Worm (Caenorhabditis elegans) whole organism, young adult: ENCODE measurements around the gene K04C2.2.
A peak's percentile ranks its signal among the peaks of the same experiment; 100 is the strongest.

Experiments used
- B0261.1 ChIP-seq: sonication (generic microtip); optimal IDR thresholded peaks from 2 replicates; lab custom pipeline; 2016; ENCODE audit warnings: mild to moderate bottlenecking, missing genetic modification characterization, moderate library complexity, missing compliant biosample characterization
- C06A6.2 ChIP-seq: fragments of 200-800 bp; sonication (Bioruptor generic); conservative IDR thresholded peaks from 2 replicates; pipeline ENCODE4 v1.3.6; 2022; ENCODE audit warnings: missing genetic modification characterization, missing compliant biosample characterization
- D2030.7 ChIP-seq: fragments of 200-800 bp; sonication (Bioruptor generic); IDR thresholded peaks from 2 replicates; pipeline ENCODE4 v1.3.6; 2022; ENCODE audit warnings: missing genetic modification reagents, missing genetic modification characterization, missing compliant biosample characterization
- F22D6.2 ChIP-seq: sonication (generic microtip); optimal IDR thresholded peaks from 2 replicates; lab custom pipeline; 2016; ENCODE audit warnings: mild to moderate bottlenecking, missing genetic modification characterization, missing compliant biosample characterization
- F23B12.7 ChIP-seq: sonication (generic microtip); optimal IDR thresholded peaks from 2 replicates; lab custom pipeline; 2017; ENCODE audit warnings: missing genetic modification characterization, mild to moderate bottlenecking, missing compliant biosample characterization, antibody characterized with exemption, moderate library complexity; ENCODE audit not compliant: insufficient read depth
- F49E8.2 ChIP-seq: sonication (generic microtip); optimal IDR thresholded peaks from 3 replicates; lab custom pipeline; 2017; ENCODE audit warnings: missing genetic modification characterization, mild to moderate bottlenecking, missing compliant biosample characterization, antibody characterized with exemption, moderate library complexity; ENCODE audit not compliant: insufficient read depth
- F57A8.1 ChIP-seq: fragments of 200-800 bp; sonication (Bioruptor generic); optimal IDR thresholded peaks from 2 replicates; lab custom pipeline; 2018; ENCODE audit warnings: mild to moderate bottlenecking, missing genetic modification characterization, moderate library complexity, missing compliant biosample characterization
- K11D2.4 ChIP-seq: fragments of 200-800 bp; sonication (Bioruptor generic); IDR thresholded peaks from 2 replicates; pipeline ENCODE4 v1.3.6; 2022; ENCODE audit warnings: missing genetic modification reagents, missing genetic modification characterization, missing compliant biosample characterization
- T26A5.8 ChIP-seq: sonication (generic microtip); optimal IDR thresholded peaks from 2 replicates; lab custom pipeline; 2016; ENCODE audit warnings: missing genetic modification characterization, missing compliant biosample characterization
- Y53F4B.3 ChIP-seq: fragments of 200-800 bp; sonication (Bioruptor generic); IDR thresholded peaks from 2 replicates; pipeline ENCODE4 v1.3.6; 2022; ENCODE audit warnings: missing genetic modification reagents, missing genetic modification characterization, missing compliant biosample characterization
- Y79H2A.3 ChIP-seq: fragments of 200-800 bp; sonication (Bioruptor generic); conservative IDR thresholded peaks from 2 replicates; pipeline ENCODE4 v1.3.6; 2022; ENCODE audit warnings: missing genetic modification reagents, missing genetic modification characterization, missing compliant biosample characterization
- ama-1 ChIP-seq, 3 experiments: fragments of 150-350 bp in 1 of 3; sonication (generic microtip) in 2 of 3; optimal IDR thresholded peaks; 2 replicates each; lab custom pipeline; 2014 to 2018; ENCODE audit warnings: missing biosample characterization in 2 of 3, missing genetic modification characterization in 2 of 3, missing genetic modification reagents in 2 of 3
- athp-1 ChIP-seq: sonication (generic microtip); optimal IDR thresholded peaks from 2 replicates; lab custom pipeline; 2017; ENCODE audit warnings: mild to moderate bottlenecking, missing genetic modification characterization, missing compliant biosample characterization
- attf-3 ChIP-seq: fragments of 200-800 bp; sonication (Bioruptor generic); conservative IDR thresholded peaks from 2 replicates; pipeline ENCODE4 v1.3.6; 2022; ENCODE audit warnings: missing genetic modification reagents, missing genetic modification characterization, missing compliant biosample characterization
- cebp-2 ChIP-seq: fragments of 200-800 bp; sonication (Bioruptor generic); IDR thresholded peaks from 2 replicates; pipeline ENCODE4 v1.3.6; 2022; ENCODE audit warnings: missing genetic modification characterization, missing compliant biosample characterization
- ceh-58 ChIP-seq: fragments of 200-800 bp; sonication (Bioruptor generic); IDR thresholded peaks from 2 replicates; pipeline ENCODE4 v1.3.6; 2022; ENCODE audit warnings: missing genetic modification characterization, missing compliant biosample characterization
- ceh-79 ChIP-seq: sonication (generic microtip); optimal IDR thresholded peaks from 2 replicates; lab custom pipeline; 2017; ENCODE audit warnings: mild to moderate bottlenecking, missing genetic modification characterization, missing compliant biosample characterization
- ceh-91 ChIP-seq: fragments of 200-800 bp; sonication (Bioruptor generic); IDR thresholded peaks from 2 replicates; pipeline ENCODE4 v1.3.6; 2022; ENCODE audit warnings: missing genetic modification reagents, missing genetic modification characterization, missing compliant biosample characterization
- hmg-1.2 ChIP-seq: fragments of 200-800 bp; sonication (Bioruptor generic); IDR thresholded peaks from 2 replicates; pipeline ENCODE4 v1.3.6; 2022; ENCODE audit warnings: missing genetic modification reagents, missing genetic modification characterization, missing compliant biosample characterization
- hmg-20 ChIP-seq: fragments of 200-800 bp; sonication (Bioruptor generic); IDR thresholded peaks from 2 replicates; pipeline ENCODE4 v1.3.6; 2022; ENCODE audit warnings: missing genetic modification reagents, missing genetic modification characterization, missing compliant biosample characterization
- lin-35 ChIP-seq, 3 experiments: fragments of 150-350 bp in 2 of 3; sonication (generic microtip) in 1 of 3; optimal IDR thresholded peaks; 2 replicates each; lab custom pipeline; 2014 to 2018; ENCODE audit warnings: missing biosample characterization in 3 of 3, missing genetic modification characterization in 3 of 3, missing genetic modification reagents in 3 of 3
- lsy-27 ChIP-seq: sonication (generic microtip); optimal IDR thresholded peaks from 2 replicates; lab custom pipeline; 2017; ENCODE audit warnings: missing genetic modification characterization, mild to moderate bottlenecking, missing compliant biosample characterization, antibody characterized with exemption, missing genotype, borderline replicate concordance; ENCODE audit not compliant: insufficient read depth
- mel-28 ChIP-seq: sonication (generic microtip); optimal IDR thresholded peaks from 2 replicates; lab custom pipeline; 2016; ENCODE audit warnings: borderline replicate concordance, mild to moderate bottlenecking, missing genetic modification characterization, missing compliant biosample characterization
- mes-4 ChIP-seq: sonication (generic microtip); optimal IDR thresholded peaks from 2 replicates; lab custom pipeline; 2016; ENCODE audit warnings: missing genotype, missing genetic modification characterization, missing compliant biosample characterization
- nfya-1 ChIP-seq: sonication (generic microtip); optimal IDR thresholded peaks from 2 replicates; lab custom pipeline; 2017; ENCODE audit warnings: antibody characterized with exemption, missing compliant biosample characterization, missing genetic modification characterization, borderline replicate concordance; ENCODE audit not compliant: insufficient read depth
- nhr-179 ChIP-seq: sonication (generic microtip); optimal IDR thresholded peaks from 2 replicates; lab custom pipeline; 2016; ENCODE audit warnings: mild to moderate bottlenecking, missing genetic modification characterization, missing compliant biosample characterization
- snpc-1.1 ChIP-seq: sonication (generic microtip); optimal IDR thresholded peaks from 2 replicates; lab custom pipeline; 2017; ENCODE audit warnings: missing genetic modification characterization, mild to moderate bottlenecking, missing compliant biosample characterization, antibody characterized with exemption, moderate library complexity, missing genotype, missing genetic modification reagents; ENCODE audit not compliant: insufficient read depth
- snpc-3.4 ChIP-seq: sonication (generic microtip); optimal IDR thresholded peaks from 2 replicates; lab custom pipeline; 2017; ENCODE audit warnings: missing genetic modification characterization, mild to moderate bottlenecking, missing compliant biosample characterization, antibody characterized with exemption, moderate library complexity, missing genotype, missing genetic modification reagents
- tbp1 ChIP-seq: fragments of 200-800 bp; sonication (Bioruptor generic); optimal IDR thresholded peaks from 2 replicates; lab custom pipeline; 2018; ENCODE audit warnings: mild to moderate bottlenecking, missing genetic modification characterization, missing compliant biosample characterization
- tlf-1 ChIP-seq: fragments of 200-800 bp; sonication (Bioruptor generic); optimal IDR thresholded peaks from 2 replicates; lab custom pipeline; 2018; ENCODE audit warnings: mild to moderate bottlenecking, missing genetic modification characterization, missing compliant biosample characterization
- unc-130 ChIP-seq: sonication (generic microtip); optimal IDR thresholded peaks from 2 replicates; lab custom pipeline; 2016; ENCODE audit warnings: missing genetic modification reagents, missing genetic modification characterization, missing compliant biosample characterization
- zim-3 ChIP-seq: sonication (generic microtip); optimal IDR thresholded peaks from 2 replicates; lab custom pipeline; 2017; ENCODE audit warnings: mild to moderate bottlenecking, missing genetic modification characterization, moderate library complexity, missing compliant biosample characterization
- ztf-22 ChIP-seq: fragments of 200-800 bp; sonication (Bioruptor generic); optimal IDR thresholded peaks from 2 replicates; lab custom pipeline; 2018; ENCODE audit warnings: mild to moderate bottlenecking, missing genetic modification characterization, moderate library complexity, missing compliant biosample characterization
- ztf-28 ChIP-seq: fragments of 200-800 bp; sonication (Bioruptor generic); IDR thresholded peaks from 2 replicates; pipeline ENCODE4 v1.3.6; 2022; ENCODE audit warnings: missing genetic modification reagents, missing genetic modification characterization, missing compliant biosample characterization
- ztf-6 ChIP-seq: fragments of 200-800 bp; sonication (Bioruptor generic); IDR thresholded peaks from 2 replicates; pipeline ENCODE4 v1.3.6; 2022; ENCODE audit warnings: missing genetic modification reagents, missing genetic modification characterization, missing compliant biosample characterization

Gene K04C2.2

DNA sequence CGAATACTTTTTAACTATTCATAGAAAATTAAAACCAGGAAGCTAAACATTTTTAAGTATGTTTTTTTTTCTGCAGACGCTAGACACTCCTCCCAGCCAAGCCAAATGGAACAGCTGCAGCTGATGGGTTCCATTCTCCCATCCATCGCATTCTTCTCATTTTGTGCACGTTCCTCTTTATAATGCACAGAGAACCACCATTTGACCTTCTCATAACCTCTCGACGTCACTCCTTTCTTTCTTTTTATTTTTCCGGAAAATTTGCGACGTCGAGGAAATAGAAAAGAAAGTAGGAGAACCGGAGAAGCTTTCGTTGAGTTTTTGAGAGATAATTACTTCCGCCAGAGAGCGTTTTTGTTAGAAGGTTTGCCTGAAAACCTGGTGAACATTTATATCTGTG is 17.9 kb upstream of the K04C2.2 start:
- TF ChIP-seq tlf-1 (GFP tag; lab: Kevin White, UChicago) (no peak), snpc-1.1 (tag; lab: Kevin White, UChicago) (no peak), D2030.7 (GFP tag; lab: Robert Waterston, UW) (no peak), Y79H2A.3 (GFP tag; lab: Robert Waterston, UW) (no peak), ama-1 (optimal IDR thresholded peaks at IDR 0.05; lab: Kevin White, UChicago) (peak; percentile 26), ama-1 (GFP tag; optimal IDR thresholded peaks at IDR 0.05; lab: Kevin White, UChicago) (no peak), lin-35 (GFP tag; optimal IDR thresholded peaks at IDR 0.05; lab: Kevin White, UChicago) (peak in 1 of 3 experiments; percentile 15)

ce11 chrIII:6872534-6873150 is 16.9 kb upstream of the K04C2.2 start, which contains the start of gene K04C2.3:
TSS of gene K04C2.3 (plus strand) at chrIII:6873089.
- no peak for TF ChIP-seq B0261.1 (tag; lab: Kevin White, UChicago)
- peak; percentile 30; the same call in 1 of the 2 replicates for TF ChIP-seq K11D2.4 (GFP tag; lab: Robert Waterston, UW)
- TF ChIP-seq ztf-6, result no peak
- TF ChIP-seq hmg-1.2 (GFP tag; lab: Robert Waterston, UW), result no peak

DNA sequence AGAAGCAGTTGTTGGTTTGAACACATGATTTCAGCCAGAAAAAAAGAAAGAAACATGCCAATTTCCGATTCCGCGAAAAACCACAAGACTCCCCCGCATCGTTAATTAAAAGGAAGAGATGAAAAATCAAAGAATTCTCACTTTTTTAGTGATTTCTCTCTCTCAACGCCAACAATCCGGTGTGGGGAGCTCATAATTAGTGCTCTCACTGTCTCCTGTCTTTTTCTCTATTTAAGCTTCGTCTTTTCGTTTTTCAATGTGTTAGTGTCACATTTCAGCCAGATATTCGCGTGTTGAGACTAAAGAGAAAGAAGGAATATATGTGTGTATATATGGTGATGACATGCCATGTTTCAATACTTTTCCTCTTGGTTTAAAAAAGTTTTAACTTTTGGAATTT is 15.8 kb upstream of the K04C2.2 start:
- TF ChIP-seq F23B12.7 (tag; lab: Kevin White, UChicago) (no peak), hmg-20 (GFP tag; lab: Robert Waterston, UW) (no peak), ama-1 (optimal IDR thresholded peaks at IDR 0.05; lab: Kevin White, UChicago) (peak; percentile 46), ama-1 (GFP tag; optimal IDR thresholded peaks at IDR 0.05; lab: Kevin White, UChicago) (no peak), tlf-1 (GFP tag; lab: Kevin White, UChicago) (peak; percentile 23), K11D2.4 (GFP tag; lab: Robert Waterston, UW) (peak; percentile 51; the same call in 1 of the 2 replicates), lin-35 (GFP tag; optimal IDR thresholded peaks at IDR 0.05; lab: Kevin White, UChicago) (peak in 1 of 3 experiments; percentile 10)
- TF ChIP-seq, all 124 proteins: peak for 4

ce11 chrIII:6880797-6881196 is 8.8 kb upstream of the K04C2.2 start, which contains the start of gene K04C2.7:
TSS of gene K04C2.7 (plus strand) at chrIII:6881097.
- TF ChIP-seq ztf-6 (no peak), attf-3 (no peak), F22D6.2 (no peak), unc-130 (GFP tag; lab: Kevin White, UChicago) (no peak), cebp-2 (GFP tag; lab: Robert Waterston, UW) (no peak), Y79H2A.3 (GFP tag; lab: Robert Waterston, UW) (no peak), mel-28 (no peak), ceh-79 (tag; lab: Kevin White, UChicago) (no peak), ceh-58 (GFP tag; lab: Robert Waterston, UW) (no peak), C06A6.2 (GFP tag; lab: Robert Waterston, UW) (no peak)

- TF ChIP-seq ceh-91 (GFP tag; lab: Robert Waterston, UW) (no peak), mes-4 (tag; lab: Kevin White, UChicago) (no peak), ztf-28 (GFP tag; lab: Robert Waterston, UW) (no peak), ztf-22 (no peak), lsy-27 (tag; lab: Kevin White, UChicago) (no peak), tbp1 (GFP tag; lab: Kevin White, UChicago) (no peak), T26A5.8 (tag; lab: Kevin White, UChicago) (no peak), nhr-179 (tag; lab: Kevin White, UChicago) (no peak), zim-3 (tag; lab: Kevin White, UChicago) (no peak), nfya-1 (tag; lab: Kevin White, UChicago) (no peak), snpc-3.4 (no peak), F57A8.1 (no peak), Y53F4B.3 (GFP tag; lab: Robert Waterston, UW) (no peak), athp-1 (tag; lab: Kevin White, UChicago) (no peak), F49E8.2 (tag; lab: Kevin White, UChicago) (no peak)
These were observed 7.8 kb upstream of the K04C2.2 start for ce11 chrIII:6881745-6882144.
